Worm (Caenorhabditis elegans) whole organism, L2 larva: ENCODE measurements around the gene ZK899.7.

Experiments
- C34F6.9 ChIP-seq: fragments of 150-350 bp; optimal IDR thresholded peaks from 2 replicates; lab custom pipeline; 2014; ENCODE audit warnings: missing biosample characterization, missing genetic modification characterization
- F13H6.1 ChIP-seq: sonication (generic microtip); optimal IDR thresholded peaks from 2 replicates; lab custom pipeline; 2016; ENCODE audit warnings: missing genetic modification characterization, missing compliant biosample characterization
- R02D3.7 ChIP-seq: fragments of 150-350 bp; optimal IDR thresholded peaks from 2 replicates; lab custom pipeline; 2014; ENCODE audit warnings: missing biosample characterization, missing genetic modification characterization
- Y55F3AM.14 ChIP-seq: fragments of 200-800 bp; sonication (Bioruptor generic); optimal IDR thresholded peaks from 2 replicates; lab custom pipeline; 2018; ENCODE audit warnings: mild to moderate bottlenecking, missing genetic modification characterization, missing compliant biosample characterization
- ZK546.5 ChIP-seq: sonication (generic microtip); optimal IDR thresholded peaks from 2 replicates; lab custom pipeline; 2017; ENCODE audit warnings: missing biosample characterization, missing genetic modification characterization
- alr-1 ChIP-seq: fragments of 150-350 bp; optimal IDR thresholded peaks from 2 replicates; lab custom pipeline; 2014; ENCODE audit warnings: missing biosample characterization, missing genetic modification characterization
- aly-2 ChIP-seq: fragments of 150-350 bp; optimal IDR thresholded peaks from 2 replicates; lab custom pipeline; 2014; ENCODE audit warnings: missing biosample characterization, missing genetic modification characterization
- ama-1 ChIP-seq: fragments of 150-350 bp; optimal IDR thresholded peaks from 2 replicates; lab custom pipeline; 2018; ENCODE audit warnings: inconsistent platforms
- blmp-1 ChIP-seq: sonication (generic microtip); optimal IDR thresholded peaks from 2 replicates; lab custom pipeline; 2017; ENCODE audit warnings: missing genetic modification characterization, mild to moderate bottlenecking, missing compliant biosample characterization, antibody characterized with exemption, moderate library complexity; ENCODE audit not compliant: insufficient read depth
- ceh-16 ChIP-seq: fragments of 150-350 bp; optimal IDR thresholded peaks from 2 replicates; lab custom pipeline; 2014; ENCODE audit warnings: missing biosample characterization, missing genetic modification characterization
- ceh-82 ChIP-seq: fragments of 150-350 bp; optimal IDR thresholded peaks from 2 replicates; lab custom pipeline; 2014; ENCODE audit warnings: missing biosample characterization, missing genetic modification characterization
- crh-2 ChIP-seq: sonication (generic microtip); optimal IDR thresholded peaks from 2 replicates; lab custom pipeline; 2017; ENCODE audit warnings: missing biosample characterization, missing genetic modification characterization
- dmd-4 ChIP-seq: sonication (generic microtip); optimal IDR thresholded peaks from 2 replicates; lab custom pipeline; 2017; ENCODE audit warnings: missing biosample characterization, missing genetic modification characterization
- egl-27 ChIP-seq: sonication (generic microtip); optimal IDR thresholded peaks from 3 replicates; lab custom pipeline; 2017; ENCODE audit warnings: missing biosample characterization, missing genetic modification reagents, missing genetic modification characterization
- elt-1 ChIP-seq: fragments of 150-350 bp; optimal IDR thresholded peaks from 2 replicates; lab custom pipeline; 2014; ENCODE audit warnings: missing biosample characterization, missing genetic modification characterization
- elt-3 ChIP-seq: sonication (generic microtip); optimal IDR thresholded peaks from 2 replicates; lab custom pipeline; 2017; ENCODE audit warnings: missing biosample characterization, missing genetic modification characterization
- fos-1 ChIP-seq: fragments of 150-350 bp; optimal IDR thresholded peaks from 2 replicates; lab custom pipeline; 2014; ENCODE audit warnings: missing biosample characterization, missing genetic modification characterization
- gmeb-1 ChIP-seq: fragments of 150-350 bp; optimal IDR thresholded peaks from 2 replicates; lab custom pipeline; 2014; ENCODE audit warnings: missing biosample characterization, missing genetic modification characterization
- lin-11 ChIP-seq: fragments of 150-350 bp; sonication (generic microtip); optimal IDR thresholded peaks from 2 replicates; lab custom pipeline; 2014; ENCODE audit warnings: missing biosample characterization, missing genetic modification characterization, inconsistent platforms, mixed read lengths
- lin-13 ChIP-seq: fragments of 150-350 bp; optimal IDR thresholded peaks from 2 replicates; lab custom pipeline; 2014; ENCODE audit warnings: missing biosample characterization, missing genetic modification reagents, missing genetic modification characterization
- lin-39 ChIP-seq: fragments of 150-350 bp; optimal IDR thresholded peaks from 2 replicates; lab custom pipeline; 2014; ENCODE audit warnings: missing biosample characterization, missing genetic modification reagents, missing genetic modification characterization
- lsy-2 ChIP-seq, 2 experiments: fragments of 150-350 bp in 1 of 2; sonication (generic microtip) in 1 of 2; optimal IDR thresholded peaks; 2 replicates each; lab custom pipeline; 2014 to 2017; ENCODE audit warnings: missing biosample characterization in 2 of 2, missing genetic modification characterization in 2 of 2
- mab-5 ChIP-seq: fragments of 150-350 bp; optimal IDR thresholded peaks from 2 replicates; lab custom pipeline; 2014; ENCODE audit warnings: missing biosample characterization, missing genetic modification characterization
- mbf-1 ChIP-seq: sonication (generic microtip); optimal IDR thresholded peaks from 2 replicates; lab custom pipeline; 2017; ENCODE audit warnings: missing biosample characterization, missing genetic modification characterization
- mdl-1 ChIP-seq, 2 experiments: fragments of 150-350 bp in 1 of 2; sonication (generic microtip) in 1 of 2; optimal IDR thresholded peaks; 2 replicates each; lab custom pipeline; 2017; ENCODE audit warnings: missing biosample characterization in 2 of 2, missing genetic modification characterization in 2 of 2
- nhr-10 ChIP-seq: sonication (generic microtip); optimal IDR thresholded peaks from 2 replicates; lab custom pipeline; 2017; ENCODE audit warnings: missing biosample characterization, missing genetic modification characterization
- nhr-11 ChIP-seq: fragments of 150-350 bp; optimal IDR thresholded peaks from 2 replicates; lab custom pipeline; 2014; ENCODE audit warnings: missing biosample characterization, missing genetic modification characterization
- nhr-12 ChIP-seq: fragments of 150-350 bp; optimal IDR thresholded peaks from 2 replicates; lab custom pipeline; 2014; ENCODE audit warnings: missing biosample characterization, missing genetic modification characterization
- nhr-129 ChIP-seq: fragments of 150-350 bp; optimal IDR thresholded peaks from 2 replicates; lab custom pipeline; 2014; ENCODE audit warnings: missing biosample characterization, missing genetic modification characterization
- nhr-21 ChIP-seq: fragments of 150-350 bp; optimal IDR thresholded peaks from 2 replicates; lab custom pipeline; 2014; ENCODE audit warnings: missing biosample characterization, missing genetic modification characterization
- nhr-23 ChIP-seq: fragments of 150-350 bp; optimal IDR thresholded peaks from 2 replicates; lab custom pipeline; 2014; ENCODE audit warnings: missing biosample characterization, missing genetic modification reagents, missing genetic modification characterization
- nhr-237 ChIP-seq: fragments of 150-350 bp; optimal IDR thresholded peaks from 2 replicates; lab custom pipeline; 2014; ENCODE audit warnings: missing biosample characterization, missing genetic modification characterization
- nhr-25 ChIP-seq: fragments of 150-350 bp; sonication (generic microtip); optimal IDR thresholded peaks from 3 replicates; lab custom pipeline; 2014; ENCODE audit warnings: missing biosample characterization, missing genetic modification characterization
- nhr-6 ChIP-seq: fragments of 150-350 bp; optimal IDR thresholded peaks from 2 replicates; lab custom pipeline; 2014; ENCODE audit warnings: missing biosample characterization, missing genetic modification characterization
- nhr-77 ChIP-seq: fragments of 150-350 bp; optimal IDR thresholded peaks from 2 replicates; lab custom pipeline; 2014; ENCODE audit warnings: missing biosample characterization, missing genetic modification characterization
- peb-1 ChIP-seq: fragments of 150-350 bp; optimal IDR thresholded peaks from 2 replicates; lab custom pipeline; 2014; ENCODE audit warnings: missing biosample characterization, missing genetic modification characterization
- sem-4 ChIP-seq: fragments of 150-350 bp; optimal IDR thresholded peaks from 2 replicates; lab custom pipeline; 2014; ENCODE audit warnings: missing biosample characterization, missing genetic modification reagents, missing genetic modification characterization
- skn-1 ChIP-seq: sonication (generic microtip); optimal IDR thresholded peaks from 2 replicates; lab custom pipeline; 2017; ENCODE audit warnings: missing biosample characterization, missing genetic modification characterization
- sma-3 ChIP-seq: sonication (generic microtip); optimal IDR thresholded peaks from 2 replicates; lab custom pipeline; 2016; ENCODE audit warnings: missing genetic modification reagents, missing genetic modification characterization, missing compliant biosample characterization
- sma-9 ChIP-seq, 2 experiments: fragments of 150-350 bp in 1 of 2; sonication (generic microtip) in 1 of 2; optimal IDR thresholded peaks; 2 replicates each; lab custom pipeline; 2014 to 2016; ENCODE audit warnings: missing genetic modification characterization in 2 of 2, mild to moderate bottlenecking in 1 of 2, missing biosample characterization in 1 of 2, missing compliant biosample characterization in 1 of 2, missing genetic modification reagents in 1 of 2, moderate library complexity in 1 of 2
- snpc-4 ChIP-seq: fragments of 150-350 bp; optimal IDR thresholded peaks from 2 replicates; lab custom pipeline; 2014; ENCODE audit warnings: missing biosample characterization, missing genetic modification characterization
- unc-39 ChIP-seq: fragments of 150-350 bp; optimal IDR thresholded peaks from 2 replicates; lab custom pipeline; 2014; ENCODE audit warnings: missing biosample characterization, missing genetic modification characterization
- unc-55 ChIP-seq: fragments of 150-350 bp; sonication (generic microtip); optimal IDR thresholded peaks from 3 replicates; lab custom pipeline; 2014; ENCODE audit warnings: missing biosample characterization, missing genetic modification reagents, missing genetic modification characterization
- unc-62 ChIP-seq: fragments of 150-350 bp; optimal IDR thresholded peaks from 2 replicates; lab custom pipeline; 2014; ENCODE audit warnings: missing biosample characterization, missing genetic modification reagents, missing genetic modification characterization
- zag-1 ChIP-seq: fragments of 150-350 bp; optimal IDR thresholded peaks from 2 replicates; lab custom pipeline; 2014; ENCODE audit warnings: missing biosample characterization, missing genetic modification characterization
- ztf-1 ChIP-seq: fragments of 200-800 bp; sonication (Bioruptor generic); conservative IDR thresholded peaks from 2 replicates; pipeline ENCODE4 v1.3.6; 2022; ENCODE audit warnings: missing genetic modification characterization, missing compliant biosample characterization
- ztf-11 ChIP-seq: sonication (generic microtip); optimal IDR thresholded peaks from 2 replicates; lab custom pipeline; 2017; ENCODE audit warnings: missing biosample characterization, missing genetic modification characterization
- ztf-4 ChIP-seq: fragments of 150-350 bp; optimal IDR thresholded peaks from 2 replicates; lab custom pipeline; 2014; ENCODE audit warnings: missing biosample characterization, missing genetic modification characterization

ZK899.7 gene

ce11 chrX:9431002-9431482 lies 18.2 kb downstream of the ZK899.7 start, which contains the start of gene B0272.3:
B0272.3 (plus strand) TSS chrX:9431432.
- no peak for TF ChIP-seq lin-39 (tag; lab: Kevin White, UChicago)
- no peak for TF ChIP-seq elt-3 (tag; lab: Kevin White, UChicago)
- TF ChIP-seq F13H6.1 (tag; lab: Kevin White, UChicago): peak; percentile 67
- TF ChIP-seq nhr-77: no peak
- TF ChIP-seq nhr-21 (tag; lab: Kevin White, UChicago): peak; percentile 73
- TF ChIP-seq sem-4 (tag; lab: Kevin White, UChicago): peak; percentile 30
- TF ChIP-seq lin-13 (GFP tag; lab: Kevin White, UChicago): no peak
- TF ChIP-seq R02D3.7: no peak
- peak; percentile 65 for TF ChIP-seq fos-1 (tag; lab: Kevin White, UChicago)
- no peak for TF ChIP-seq alr-1
- TF ChIP-seq C34F6.9 (tag; lab: Kevin White, UChicago): no peak
- TF ChIP-seq mbf-1 (tag; lab: Kevin White, UChicago): no peak
- no peak for TF ChIP-seq zag-1 (tag; lab: Kevin White, UChicago)
- TF ChIP-seq unc-55 (GFP tag; lab: Kevin White, UChicago): no peak
- TF ChIP-seq blmp-1 (tag; lab: Kevin White, UChicago): no peak
- peak in 1 of 2 experiments; percentile 39 for TF ChIP-seq lsy-2 (tag; optimal IDR thresholded peaks at IDR 0.05; lab: Kevin White, UChicago)
- peak; percentile 29 for TF ChIP-seq egl-27
- no peak for TF ChIP-seq ztf-1
- TF ChIP-seq gmeb-1 (tag; lab: Kevin White, UChicago): peak; percentile 56
- TF ChIP-seq dmd-4 (tag; lab: Kevin White, UChicago): no peak
- TF ChIP-seq lin-11 (tag; lab: Kevin White, UChicago): no peak
- peak; percentile 5 for TF ChIP-seq skn-1 (tag; lab: Kevin White, UChicago)
- TF ChIP-seq mab-5 (tag; lab: Kevin White, UChicago): no peak
- no peak for TF ChIP-seq ztf-4
- TF ChIP-seq aly-2 (tag; lab: Kevin White, UChicago): no peak
- TF ChIP-seq ztf-11 (tag; lab: Kevin White, UChicago): no peak
- no peak for TF ChIP-seq nhr-6 (tag; lab: Kevin White, UChicago)
- no peak for TF ChIP-seq nhr-11
- no peak for TF ChIP-seq mdl-1 (tag; optimal IDR thresholded peaks at IDR 0.05; lab: Kevin White, UChicago)
- no peak for TF ChIP-seq unc-62 (GFP tag; lab: Kevin White, UChicago)
- no peak for TF ChIP-seq peb-1 (tag; lab: Kevin White, UChicago)
- no peak for TF ChIP-seq nhr-10
- no peak for TF ChIP-seq elt-1 (tag; lab: Kevin White, UChicago)
- TF ChIP-seq ZK546.5 (tag; lab: Kevin White, UChicago): no peak
- TF ChIP-seq ama-1 (lab: Kevin White, UChicago): no peak
- no peak for TF ChIP-seq nhr-237 (tag; lab: Kevin White, UChicago)
- no peak for TF ChIP-seq ceh-16 (tag; lab: Kevin White, UChicago)
- peak; percentile 46 for TF ChIP-seq nhr-25 (tag; lab: Kevin White, UChicago)
- TF ChIP-seq sma-9 (GFP tag; optimal IDR thresholded peaks at IDR 0.05; lab: Kevin White, UChicago): peak; percentile 69
- TF ChIP-seq sma-9 (tag; optimal IDR thresholded peaks at IDR 0.05; lab: Kevin White, UChicago): no peak
- no peak for TF ChIP-seq ceh-82 (tag; lab: Kevin White, UChicago)
- TF ChIP-seq unc-39 (tag; lab: Kevin White, UChicago): no peak
- no peak for TF ChIP-seq Y55F3AM.14 (GFP tag; lab: Kevin White, UChicago)
- TF ChIP-seq nhr-129: peak; percentile 61
- no peak for TF ChIP-seq snpc-4 (tag; lab: Kevin White, UChicago)
- no peak for TF ChIP-seq nhr-23
- TF ChIP-seq nhr-12: no peak
- TF ChIP-seq sma-3 (GFP tag; lab: Kevin White, UChicago): peak; percentile 69
- TF ChIP-seq crh-2: peak; percentile 73
